Worm (Caenorhabditis elegans) whole organism, L1 larva: ENCODE measurements around the gene trpa-1.

ENCODE experiments used
- C04F5.9 ChIP-seq: sonication (generic microtip); optimal IDR thresholded peaks from 2 replicates; lab custom pipeline; 2016; ENCODE audit warnings: missing genetic modification characterization, missing compliant biosample characterization
- Y116A8C.19 ChIP-seq: sonication (generic microtip); optimal IDR thresholded peaks from 2 replicates; lab custom pipeline; 2016; ENCODE audit warnings: missing compliant biosample characterization, missing genetic modification characterization, borderline replicate concordance
- aly-2 ChIP-seq: fragments of 150-350 bp; optimal IDR thresholded peaks from 2 replicates; lab custom pipeline; 2014; ENCODE audit warnings: missing biosample characterization, missing genetic modification characterization
- blmp-1 ChIP-seq: fragments of 150-350 bp; optimal IDR thresholded peaks from 2 replicates; lab custom pipeline; 2014; ENCODE audit warnings: missing biosample characterization, missing genetic modification characterization
- ceh-8 ChIP-seq: fragments of 200-800 bp; sonication (Bioruptor generic); optimal IDR thresholded peaks from 2 replicates; lab custom pipeline; 2018; ENCODE audit warnings: mild to moderate bottlenecking, missing genetic modification characterization, moderate library complexity, missing compliant biosample characterization
- ceh-90 ChIP-seq: sonication (generic microtip); optimal IDR thresholded peaks from 2 replicates; lab custom pipeline; 2016; ENCODE audit warnings: missing genetic modification characterization, missing compliant biosample characterization
- efl-1 ChIP-seq, 4 experiments: fragments of 150-350 bp; optimal IDR thresholded peaks in 3 of 4; peaks in 1 of 4; 1 replicate in 1 of 4; 2 replicates in 3 of 4; lab custom pipeline; 2014; ENCODE audit warnings: missing biosample characterization in 2 of 4, missing genetic modification characterization in 2 of 4, missing genetic modification reagents in 2 of 4
- elt-3 ChIP-seq, 6 experiments: fragments of 150-350 bp in 1 of 6; sonication (generic microtip); optimal IDR thresholded peaks; 2 replicates each; lab custom pipeline; 2017 to 2018; ENCODE audit warnings: missing biosample characterization in 6 of 6, missing genetic modification characterization in 6 of 6, inconsistent platforms in 1 of 6
- fkh-8 ChIP-seq: sonication (generic microtip); optimal IDR thresholded peaks from 2 replicates; lab custom pipeline; 2016; ENCODE audit warnings: mild to moderate bottlenecking, missing genetic modification characterization, missing compliant biosample characterization
- fos-1 ChIP-seq: fragments of 150-350 bp; optimal IDR thresholded peaks from 2 replicates; lab custom pipeline; 2014; ENCODE audit warnings: missing biosample characterization, missing genetic modification characterization
- grh-1 ChIP-seq: fragments of 200-800 bp; sonication (Bioruptor generic); IDR thresholded peaks from 2 replicates; pipeline ENCODE4 v1.3.6; 2022; ENCODE audit warnings: missing genetic modification reagents, missing genetic modification characterization, missing compliant biosample characterization
- hlh-17 ChIP-seq: fragments of 200-800 bp; sonication (Bioruptor generic); optimal IDR thresholded peaks from 2 replicates; lab custom pipeline; 2018; ENCODE audit warnings: missing genetic modification characterization, mild to moderate bottlenecking, missing compliant biosample characterization, moderate library complexity, borderline replicate concordance
- hlh-4 ChIP-seq: sonication (generic microtip); optimal IDR thresholded peaks from 2 replicates; lab custom pipeline; 2016; ENCODE audit warnings: mild to moderate bottlenecking, missing genetic modification characterization, missing compliant biosample characterization
- lin-14 ChIP-seq: fragments of 200-800 bp; sonication (Bioruptor generic); optimal IDR thresholded peaks from 2 replicates; lab custom pipeline; 2018; ENCODE audit warnings: mild to moderate bottlenecking, missing genetic modification characterization, moderate library complexity, missing compliant biosample characterization
- lin-15B ChIP-seq: fragments of 150-350 bp; sonication (generic microtip); optimal IDR thresholded peaks from 3 replicates; lab custom pipeline; 2014; ENCODE audit warnings: missing biosample characterization, missing genetic modification characterization
- lin-35 ChIP-seq, 2 experiments: fragments of 150-350 bp; optimal IDR thresholded peaks; 2 replicates each; lab custom pipeline; 2014; ENCODE audit warnings: missing biosample characterization in 2 of 2, missing genetic modification characterization in 2 of 2, missing genetic modification reagents in 2 of 2
- lin-39 ChIP-seq: fragments of 150-350 bp; optimal IDR thresholded peaks from 2 replicates; lab custom pipeline; 2014; ENCODE audit warnings: missing biosample characterization, missing genetic modification reagents, missing genetic modification characterization
- lir-3 ChIP-seq: sonication (generic microtip); optimal IDR thresholded peaks from 2 replicates; lab custom pipeline; 2016; ENCODE audit warnings: mild to moderate bottlenecking, missing genetic modification characterization, moderate library complexity, missing compliant biosample characterization; ENCODE audit not compliant: poor library complexity
- mep-1 ChIP-seq: fragments of 150-350 bp; optimal IDR thresholded peaks from 2 replicates; lab custom pipeline; 2014; ENCODE audit warnings: missing biosample characterization, missing genetic modification characterization
- nhr-12 ChIP-seq: sonication (generic microtip); optimal IDR thresholded peaks from 2 replicates; lab custom pipeline; 2017; ENCODE audit warnings: missing biosample characterization, missing genetic modification characterization
- nhr-19 ChIP-seq: fragments of 200-800 bp; sonication (Bioruptor generic); conservative IDR thresholded peaks from 2 replicates; pipeline ENCODE4 v1.3.6; 2022; ENCODE audit warnings: missing genetic modification characterization, missing compliant biosample characterization
- nhr-20 ChIP-seq: sonication (generic microtip); optimal IDR thresholded peaks from 2 replicates; lab custom pipeline; 2016; ENCODE audit warnings: mild to moderate bottlenecking, missing genetic modification characterization, missing compliant biosample characterization
- nhr-237 ChIP-seq: fragments of 150-350 bp; optimal IDR thresholded peaks from 2 replicates; lab custom pipeline; 2014; ENCODE audit warnings: missing biosample characterization, missing genetic modification characterization
- nhr-47 ChIP-seq: sonication (generic microtip); optimal IDR thresholded peaks from 2 replicates; lab custom pipeline; 2016; ENCODE audit warnings: mild to moderate bottlenecking, missing genetic modification characterization, moderate library complexity, missing compliant biosample characterization
- nhr-71 ChIP-seq: sonication (generic microtip); optimal IDR thresholded peaks from 2 replicates; lab custom pipeline; 2016; ENCODE audit warnings: mild to moderate bottlenecking, missing genetic modification characterization, moderate library complexity, missing compliant biosample characterization
- nhr-84 ChIP-seq: sonication (generic microtip); optimal IDR thresholded peaks from 2 replicates; lab custom pipeline; 2017; ENCODE audit warnings: missing biosample characterization, missing genetic modification characterization
- nhr-85 ChIP-seq: sonication (generic microtip); peaks from one replicate; lab custom pipeline; 2016; ENCODE audit warnings: missing genetic modification characterization, inconsistent platforms, missing compliant biosample characterization
- skn-1 ChIP-seq: fragments of 150-350 bp; optimal IDR thresholded peaks from 2 replicates; lab custom pipeline; 2014; ENCODE audit warnings: missing biosample characterization, missing genetic modification characterization
- snpc-4 ChIP-seq: fragments of 150-350 bp; optimal IDR thresholded peaks from 2 replicates; lab custom pipeline; 2014; ENCODE audit warnings: missing biosample characterization, missing genetic modification characterization
- snu-23 ChIP-seq: sonication (generic microtip); optimal IDR thresholded peaks from 2 replicates; lab custom pipeline; 2016; ENCODE audit warnings: missing genetic modification characterization, missing compliant biosample characterization
- sptf-1 ChIP-seq: fragments of 150-350 bp; optimal IDR thresholded peaks from 2 replicates; lab custom pipeline; 2014; ENCODE audit warnings: missing biosample characterization, missing genetic modification characterization
- tbx-2 ChIP-seq: sonication (generic microtip); optimal IDR thresholded peaks from 2 replicates; lab custom pipeline; 2016; ENCODE audit warnings: missing genetic modification characterization, missing compliant biosample characterization
- unc-98 ChIP-seq: fragments of 200-800 bp; sonication (Bioruptor generic); IDR thresholded peaks from 2 replicates; pipeline ENCODE4 v1.3.6; 2022; ENCODE audit warnings: missing genetic modification characterization, missing compliant biosample characterization
- zag-1 ChIP-seq: fragments of 150-350 bp; optimal IDR thresholded peaks from 2 replicates; lab custom pipeline; 2014; ENCODE audit warnings: missing biosample characterization, missing genetic modification characterization
- ztf-4 ChIP-seq: fragments of 150-350 bp; optimal IDR thresholded peaks from 2 replicates; lab custom pipeline; 2014; ENCODE audit warnings: missing biosample characterization, missing genetic modification characterization

The trpa-1 gene

DNA sequence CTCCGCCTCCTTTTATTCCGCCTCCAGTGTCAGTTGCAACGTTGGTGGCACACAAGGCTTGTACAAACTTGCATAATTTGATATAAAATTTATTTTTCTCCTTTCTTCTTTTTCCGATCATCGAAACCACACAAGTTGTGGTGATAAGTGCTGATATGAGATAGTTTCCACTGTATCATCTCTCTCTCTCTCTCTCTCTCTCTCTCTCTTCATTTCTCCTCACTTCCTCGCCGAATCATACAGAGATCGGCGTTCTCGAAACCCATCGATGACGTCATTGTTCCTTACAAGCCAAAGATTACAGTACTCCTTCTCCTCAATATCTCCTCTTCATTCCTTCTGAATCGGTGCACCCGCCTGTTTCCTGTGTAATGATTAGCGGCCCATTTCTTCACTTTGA lies 35.0 kb downstream of the trpa-1 start, which contains the start of gene nhr-43:
TSS of gene nhr-43 (plus strand) at position 233 of the 400 bp plus-strand sequence.
- TF ChIP-seq blmp-1 (tag; lab: Kevin White, UChicago) (peak; percentile 62), nhr-71 (tag; lab: Kevin White, UChicago) (peak; percentile 48), C04F5.9 (no peak), nhr-20 (tag; lab: Kevin White, UChicago) (peak; percentile 28), Y116A8C.19 (tag; lab: Kevin White, UChicago) (no peak), elt-3 (tag; optimal IDR thresholded peaks at IDR 0.05; lab: Kevin White, UChicago) (peak in 2 of 6 experiments; percentile 8 to 30), tbx-2 (tag; lab: Kevin White, UChicago) (no peak), ztf-4 (tag; lab: Kevin White, UChicago) (no peak), zag-1 (tag; lab: Kevin White, UChicago) (no peak), grh-1 (no peak), nhr-85 (tag; lab: Kevin White, UChicago) (peak; percentile 72)

ce11 chrIV:11900399-11900798 lies 36.1 kb downstream of the trpa-1 start:
- TF ChIP-seq unc-98 (GFP tag; lab: Robert Waterston, UW) (no peak), nhr-85 (tag; lab: Kevin White, UChicago) (peak; percentile 14)

DNA sequence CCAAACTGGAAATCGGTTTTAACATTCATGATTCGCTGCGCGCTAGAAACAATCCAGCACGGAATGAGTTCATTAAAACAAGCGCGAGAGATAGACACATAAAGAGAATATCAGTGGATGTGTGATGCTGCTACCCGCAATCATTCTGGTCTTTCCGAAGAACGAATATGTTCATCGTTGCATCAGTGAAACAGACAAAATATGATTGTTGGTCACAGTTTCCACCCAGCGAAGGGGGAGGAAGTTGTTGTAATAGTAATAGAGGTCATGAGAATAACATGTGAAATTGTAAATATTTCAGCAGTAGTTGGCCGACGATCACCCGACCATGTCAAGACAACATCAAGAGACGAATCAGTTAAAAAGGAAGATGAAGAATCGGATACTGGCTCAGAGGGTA lies 36.9 kb downstream of the trpa-1 start:
- no peak for TF ChIP-seq fkh-8 (tag; lab: Kevin White, UChicago)
- TF ChIP-seq ceh-8 (GFP tag; lab: Kevin White, UChicago) = no peak
- peak; percentile 6 for TF ChIP-seq nhr-85 (tag; lab: Kevin White, UChicago)
- peak in 1 of 6 experiments; percentile 26 for TF ChIP-seq elt-3 (tag; optimal IDR thresholded peaks at IDR 0.05; lab: Kevin White, UChicago)
- TF ChIP-seq snu-23 = peak; percentile 22
- TF ChIP-seq nhr-84 (tag; lab: Kevin White, UChicago) = no peak
- TF ChIP-seq nhr-71 (tag; lab: Kevin White, UChicago) = peak; percentile 29
- TF ChIP-seq snpc-4 = no peak
- no peak for TF ChIP-seq hlh-4 (tag; lab: Kevin White, UChicago)
- 0 out of 2 replicates have a peak, but pooled peaks have one; percentile 6 for TF ChIP-seq nhr-19 (GFP tag; lab: Robert Waterston, UW)
- TF ChIP-seq efl-1 (optimal IDR thresholded peaks at IDR 0.05; lab: Kevin White, UChicago) = no peak
- TF ChIP-seq efl-1 (GFP tag; optimal IDR thresholded peaks at IDR 0.05 in 1 of 2; lab: Kevin White, UChicago) = no peak
- TF ChIP-seq tbx-2 (tag; lab: Kevin White, UChicago) = peak; percentile 26
- TF ChIP-seq lin-15B (tag; lab: Kevin White, UChicago) = no peak
- peak; percentile 37 for TF ChIP-seq nhr-20 (tag; lab: Kevin White, UChicago)
- TF ChIP-seq blmp-1 (tag; lab: Kevin White, UChicago) = peak; percentile 32
- TF ChIP-seq lin-35 (GFP tag; optimal IDR thresholded peaks at IDR 0.05; lab: Kevin White, UChicago) = peak in 1 of 2 experiments; percentile 32
- no peak for TF ChIP-seq mep-1

ce11 chrIV:11902832-11903231 lies 38.5 kb downstream of the trpa-1 start:
- TF ChIP-seq elt-3 (tag; optimal IDR thresholded peaks at IDR 0.05; lab: Kevin White, UChicago) (peak in 1 of 6 experiments; percentile 30), efl-1 (optimal IDR thresholded peaks at IDR 0.05; lab: Kevin White, UChicago) (no peak), efl-1 (GFP tag; optimal IDR thresholded peaks at IDR 0.05 in 1 of 2; lab: Kevin White, UChicago) (peak in 1 of 2 experiments; percentile 48), nhr-85 (tag; lab: Kevin White, UChicago) (peak; percentile 45), ceh-90 (no peak), sptf-1 (tag; lab: Kevin White, UChicago) (no peak)
- TF ChIP-seq, all 84 proteins: peak for 3

DNA sequence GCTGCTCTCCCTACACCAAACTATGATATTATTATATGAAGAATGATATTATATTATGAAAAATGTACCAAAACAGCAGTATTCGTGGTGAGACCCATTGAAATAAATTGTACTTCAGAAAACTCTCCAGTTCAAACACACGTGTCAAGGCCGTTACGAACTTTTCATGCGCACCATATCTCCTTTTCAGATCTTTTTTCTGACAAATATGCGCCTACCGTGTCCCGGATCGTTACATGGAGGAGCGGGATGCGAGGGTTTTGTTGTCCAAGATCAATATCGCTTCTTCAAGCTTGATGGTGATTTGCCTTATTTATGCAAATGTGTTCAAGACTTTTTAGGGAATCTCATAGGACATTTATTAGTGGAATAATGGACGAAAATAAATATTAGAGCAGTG lies 39.4 kb downstream of the trpa-1 start:
- no peak for TF ChIP-seq hlh-17
- peak; percentile 64 for TF ChIP-seq nhr-85 (tag; lab: Kevin White, UChicago)
- TF ChIP-seq skn-1 = no peak
- no peak for TF ChIP-seq lir-3
- no peak for TF ChIP-seq nhr-237 (tag; lab: Kevin White, UChicago)
- TF ChIP-seq nhr-47 (tag; lab: Kevin White, UChicago) = no peak
- no peak for TF ChIP-seq Y116A8C.19 (tag; lab: Kevin White, UChicago)
- TF ChIP-seq nhr-12 (tag; lab: Kevin White, UChicago) = no peak
- TF ChIP-seq lin-39 (tag; lab: Kevin White, UChicago) = no peak
- TF ChIP-seq aly-2 (tag; lab: Kevin White, UChicago) = no peak
- no peak for TF ChIP-seq fos-1 (tag; lab: Kevin White, UChicago)
- peak; percentile 9 for TF ChIP-seq lin-14 (GFP tag; lab: Kevin White, UChicago)
